Worm (Caenorhabditis elegans) whole organism, L2 larva: ENCODE measurements around the gene attf-4.

Experiments
- C34F6.9 ChIP-seq: fragments of 150-350 bp; optimal IDR thresholded peaks from 2 replicates; lab custom pipeline; 2014; ENCODE audit warnings: missing biosample characterization, missing genetic modification characterization
- F13H6.1 ChIP-seq: sonication (generic microtip); optimal IDR thresholded peaks from 2 replicates; lab custom pipeline; 2016; ENCODE audit warnings: missing genetic modification characterization, missing compliant biosample characterization
- R02D3.7 ChIP-seq: fragments of 150-350 bp; optimal IDR thresholded peaks from 2 replicates; lab custom pipeline; 2014; ENCODE audit warnings: missing biosample characterization, missing genetic modification characterization
- Y55F3AM.14 ChIP-seq: fragments of 200-800 bp; sonication (Bioruptor generic); optimal IDR thresholded peaks from 2 replicates; lab custom pipeline; 2018; ENCODE audit warnings: mild to moderate bottlenecking, missing genetic modification characterization, missing compliant biosample characterization
- ZK546.5 ChIP-seq: sonication (generic microtip); optimal IDR thresholded peaks from 2 replicates; lab custom pipeline; 2017; ENCODE audit warnings: missing biosample characterization, missing genetic modification characterization
- ama-1 ChIP-seq: fragments of 150-350 bp; optimal IDR thresholded peaks from 2 replicates; lab custom pipeline; 2018; ENCODE audit warnings: inconsistent platforms
- blmp-1 ChIP-seq: sonication (generic microtip); optimal IDR thresholded peaks from 2 replicates; lab custom pipeline; 2017; ENCODE audit warnings: missing genetic modification characterization, mild to moderate bottlenecking, missing compliant biosample characterization, antibody characterized with exemption, moderate library complexity; ENCODE audit not compliant: insufficient read depth
- ceh-16 ChIP-seq: fragments of 150-350 bp; optimal IDR thresholded peaks from 2 replicates; lab custom pipeline; 2014; ENCODE audit warnings: missing biosample characterization, missing genetic modification characterization
- ceh-82 ChIP-seq: fragments of 150-350 bp; optimal IDR thresholded peaks from 2 replicates; lab custom pipeline; 2014; ENCODE audit warnings: missing biosample characterization, missing genetic modification characterization
- crh-2 ChIP-seq: sonication (generic microtip); optimal IDR thresholded peaks from 2 replicates; lab custom pipeline; 2017; ENCODE audit warnings: missing biosample characterization, missing genetic modification characterization
- egl-27 ChIP-seq: sonication (generic microtip); optimal IDR thresholded peaks from 3 replicates; lab custom pipeline; 2017; ENCODE audit warnings: missing biosample characterization, missing genetic modification reagents, missing genetic modification characterization
- elt-1 ChIP-seq: fragments of 150-350 bp; optimal IDR thresholded peaks from 2 replicates; lab custom pipeline; 2014; ENCODE audit warnings: missing biosample characterization, missing genetic modification characterization
- elt-3 ChIP-seq: sonication (generic microtip); optimal IDR thresholded peaks from 2 replicates; lab custom pipeline; 2017; ENCODE audit warnings: missing biosample characterization, missing genetic modification characterization
- fos-1 ChIP-seq: fragments of 150-350 bp; optimal IDR thresholded peaks from 2 replicates; lab custom pipeline; 2014; ENCODE audit warnings: missing biosample characterization, missing genetic modification characterization
- gmeb-1 ChIP-seq: fragments of 150-350 bp; optimal IDR thresholded peaks from 2 replicates; lab custom pipeline; 2014; ENCODE audit warnings: missing biosample characterization, missing genetic modification characterization
- lin-11 ChIP-seq: fragments of 150-350 bp; sonication (generic microtip); optimal IDR thresholded peaks from 2 replicates; lab custom pipeline; 2014; ENCODE audit warnings: missing biosample characterization, missing genetic modification characterization, inconsistent platforms, mixed read lengths
- lsy-2 ChIP-seq, 2 experiments: fragments of 150-350 bp in 1 of 2; sonication (generic microtip) in 1 of 2; optimal IDR thresholded peaks; 2 replicates each; lab custom pipeline; 2014 to 2017; ENCODE audit warnings: missing biosample characterization in 2 of 2, missing genetic modification characterization in 2 of 2
- mab-5 ChIP-seq: fragments of 150-350 bp; optimal IDR thresholded peaks from 2 replicates; lab custom pipeline; 2014; ENCODE audit warnings: missing biosample characterization, missing genetic modification characterization
- mdl-1 ChIP-seq, 2 experiments: fragments of 150-350 bp in 1 of 2; sonication (generic microtip) in 1 of 2; optimal IDR thresholded peaks; 2 replicates each; lab custom pipeline; 2017; ENCODE audit warnings: missing biosample characterization in 2 of 2, missing genetic modification characterization in 2 of 2
- nhr-11 ChIP-seq: fragments of 150-350 bp; optimal IDR thresholded peaks from 2 replicates; lab custom pipeline; 2014; ENCODE audit warnings: missing biosample characterization, missing genetic modification characterization
- nhr-129 ChIP-seq: fragments of 150-350 bp; optimal IDR thresholded peaks from 2 replicates; lab custom pipeline; 2014; ENCODE audit warnings: missing biosample characterization, missing genetic modification characterization
- nhr-21 ChIP-seq: fragments of 150-350 bp; optimal IDR thresholded peaks from 2 replicates; lab custom pipeline; 2014; ENCODE audit warnings: missing biosample characterization, missing genetic modification characterization
- nhr-25 ChIP-seq: fragments of 150-350 bp; sonication (generic microtip); optimal IDR thresholded peaks from 3 replicates; lab custom pipeline; 2014; ENCODE audit warnings: missing biosample characterization, missing genetic modification characterization
- nhr-6 ChIP-seq: fragments of 150-350 bp; optimal IDR thresholded peaks from 2 replicates; lab custom pipeline; 2014; ENCODE audit warnings: missing biosample characterization, missing genetic modification characterization
- nhr-77 ChIP-seq: fragments of 150-350 bp; optimal IDR thresholded peaks from 2 replicates; lab custom pipeline; 2014; ENCODE audit warnings: missing biosample characterization, missing genetic modification characterization
- peb-1 ChIP-seq: fragments of 150-350 bp; optimal IDR thresholded peaks from 2 replicates; lab custom pipeline; 2014; ENCODE audit warnings: missing biosample characterization, missing genetic modification characterization
- skn-1 ChIP-seq: sonication (generic microtip); optimal IDR thresholded peaks from 2 replicates; lab custom pipeline; 2017; ENCODE audit warnings: missing biosample characterization, missing genetic modification characterization
- sma-3 ChIP-seq: sonication (generic microtip); optimal IDR thresholded peaks from 2 replicates; lab custom pipeline; 2016; ENCODE audit warnings: missing genetic modification reagents, missing genetic modification characterization, missing compliant biosample characterization
- sma-9 ChIP-seq, 2 experiments: fragments of 150-350 bp in 1 of 2; sonication (generic microtip) in 1 of 2; optimal IDR thresholded peaks; 2 replicates each; lab custom pipeline; 2014 to 2016; ENCODE audit warnings: missing genetic modification characterization in 2 of 2, mild to moderate bottlenecking in 1 of 2, missing biosample characterization in 1 of 2, missing compliant biosample characterization in 1 of 2, missing genetic modification reagents in 1 of 2, moderate library complexity in 1 of 2
- snpc-4 ChIP-seq: fragments of 150-350 bp; optimal IDR thresholded peaks from 2 replicates; lab custom pipeline; 2014; ENCODE audit warnings: missing biosample characterization, missing genetic modification characterization
- unc-55 ChIP-seq: fragments of 150-350 bp; sonication (generic microtip); optimal IDR thresholded peaks from 3 replicates; lab custom pipeline; 2014; ENCODE audit warnings: missing biosample characterization, missing genetic modification reagents, missing genetic modification characterization
- unc-62 ChIP-seq: fragments of 150-350 bp; optimal IDR thresholded peaks from 2 replicates; lab custom pipeline; 2014; ENCODE audit warnings: missing biosample characterization, missing genetic modification reagents, missing genetic modification characterization
- zag-1 ChIP-seq: fragments of 150-350 bp; optimal IDR thresholded peaks from 2 replicates; lab custom pipeline; 2014; ENCODE audit warnings: missing biosample characterization, missing genetic modification characterization
- ztf-11 ChIP-seq: sonication (generic microtip); optimal IDR thresholded peaks from 2 replicates; lab custom pipeline; 2017; ENCODE audit warnings: missing biosample characterization, missing genetic modification characterization
- ztf-4 ChIP-seq: fragments of 150-350 bp; optimal IDR thresholded peaks from 2 replicates; lab custom pipeline; 2014; ENCODE audit warnings: missing biosample characterization, missing genetic modification characterization

attf-4 gene

ce11 chrIII:6116281-6116886 lies 36.0 kb downstream of the attf-4 start, which contains the start of gene nmt-1:
Gene nmt-1 (minus strand): TSS chrIII:6116331.
- peak; percentile 11 for TF ChIP-seq F13H6.1 (tag; lab: Kevin White, UChicago)
- peak; percentile 61 for TF ChIP-seq nhr-129 (tag; lab: Kevin White, UChicago)
- TF ChIP-seq C34F6.9 (tag; lab: Kevin White, UChicago), result peak; percentile 60
- TF ChIP-seq mab-5, result peak; percentile 24
- peak; percentile 46 for TF ChIP-seq gmeb-1 (tag; lab: Kevin White, UChicago)
- no peak for TF ChIP-seq skn-1
- no peak for TF ChIP-seq nhr-21 (tag; lab: Kevin White, UChicago)
- peak; percentile 57 for TF ChIP-seq unc-55 (GFP tag; lab: Kevin White, UChicago)
- no peak for TF ChIP-seq Y55F3AM.14 (GFP tag; lab: Kevin White, UChicago)
- peak; percentile 0 for TF ChIP-seq sma-3
- no peak for TF ChIP-seq ceh-16
- peak; percentile 49 to 72 for TF ChIP-seq lsy-2 (tag; optimal IDR thresholded peaks at IDR 0.05; lab: Kevin White, UChicago)
- peak; percentile 42 for TF ChIP-seq nhr-25 (tag; lab: Kevin White, UChicago)
- peak; percentile 52 for TF ChIP-seq sma-9 (GFP tag; optimal IDR thresholded peaks at IDR 0.05; lab: Kevin White, UChicago)
- TF ChIP-seq sma-9 (tag; optimal IDR thresholded peaks at IDR 0.05; lab: Kevin White, UChicago), result no peak

- peak; percentile 87 for TF ChIP-seq fos-1
- no peak for TF ChIP-seq elt-3
- no peak for TF ChIP-seq skn-1
- TF ChIP-seq gmeb-1 (tag; lab: Kevin White, UChicago), result peak; percentile 13
- TF ChIP-seq nhr-11 (tag; lab: Kevin White, UChicago), result no peak
- TF ChIP-seq lsy-2 (tag; optimal IDR thresholded peaks at IDR 0.05; lab: Kevin White, UChicago), result no peak
These were observed 36.6 kb downstream of the attf-4 start for ce11 chrIII:6116981-6117380.

ce11 chrIII:6118320-6118719 lies 38.0 kb downstream of the attf-4 start, which contains the start of gene kin-18:
Gene kin-18 (plus strand): TSS chrIII:6118620.
- TF ChIP-seq nhr-129 (tag; lab: Kevin White, UChicago) (no peak), ztf-4 (tag; lab: Kevin White, UChicago) (no peak), R02D3.7 (tag; lab: Kevin White, UChicago) (no peak), peb-1 (no peak), elt-1 (tag; lab: Kevin White, UChicago) (no peak), C34F6.9 (tag; lab: Kevin White, UChicago) (no peak), snpc-4 (no peak), mdl-1 (tag; optimal IDR thresholded peaks at IDR 0.05; lab: Kevin White, UChicago) (no peak), ztf-11 (tag; lab: Kevin White, UChicago) (no peak), lsy-2 (tag; optimal IDR thresholded peaks at IDR 0.05; lab: Kevin White, UChicago) (no peak), skn-1 (no peak), egl-27 (tag; lab: Kevin White, UChicago) (no peak), blmp-1 (no peak), elt-3 (no peak), nhr-11 (tag; lab: Kevin White, UChicago) (no peak)

ce11 chrIII:6120990-6121389 lies 40.6 kb downstream of the attf-4 start:
- no peak for TF ChIP-seq unc-62 (GFP tag; lab: Kevin White, UChicago)
- TF ChIP-seq ztf-11 (tag; lab: Kevin White, UChicago), result no peak
- TF ChIP-seq nhr-77 (tag; lab: Kevin White, UChicago), result no peak
- TF ChIP-seq nhr-25 (tag; lab: Kevin White, UChicago), result no peak
- TF ChIP-seq zag-1 (tag; lab: Kevin White, UChicago), result no peak
- no peak for TF ChIP-seq mab-5
- TF ChIP-seq ceh-82, result no peak
- no peak for TF ChIP-seq crh-2 (tag; lab: Kevin White, UChicago)
- no peak for TF ChIP-seq ZK546.5 (tag; lab: Kevin White, UChicago)

ce11 chrIII:6123647-6124046 lies 43.3 kb downstream of the attf-4 start:
- TF ChIP-seq lin-11 (tag; lab: Kevin White, UChicago), result no peak
- peak; percentile 37 for TF ChIP-seq ama-1 (lab: Kevin White, UChicago)
- no peak for TF ChIP-seq nhr-6 (tag; lab: Kevin White, UChicago)
- peak; percentile 37 for TF ChIP-seq crh-2 (tag; lab: Kevin White, UChicago)
- TF ChIP-seq C34F6.9 (tag; lab: Kevin White, UChicago), result no peak
- peak; percentile 35 for TF ChIP-seq ztf-4 (tag; lab: Kevin White, UChicago)
- peak; percentile 55 for TF ChIP-seq Y55F3AM.14 (GFP tag; lab: Kevin White, UChicago)
